Worm (Caenorhabditis elegans): ENCODE measurements around the gene tat-4.

tat-4 gene

DNA sequence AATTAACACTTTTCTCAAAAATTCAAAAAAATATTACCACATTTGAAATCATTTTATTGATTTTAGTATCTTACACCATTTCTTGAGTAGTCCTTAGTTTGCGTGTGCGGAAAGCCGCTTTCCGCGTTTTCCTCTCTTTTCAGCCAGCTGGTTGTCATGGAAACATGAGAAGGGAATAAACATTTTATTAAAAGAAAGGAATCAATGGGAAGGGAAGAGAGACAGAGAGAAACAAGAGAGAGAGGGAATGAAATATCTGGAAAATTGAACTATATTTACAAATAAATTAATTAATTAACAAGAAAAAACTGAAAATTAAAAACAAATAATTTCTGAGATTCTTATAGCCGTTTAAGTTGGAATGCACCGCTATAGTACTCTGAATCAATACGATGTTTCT lies 24.7 kb downstream of the tat-4 start, which contains the start of gene mks-2:
mks-2 (minus strand) TSS at position 101 of the 400 bp plus-strand sequence.
- no peak for TF ChIP-seq nhr-237 (tag; optimal IDR thresholded peaks at IDR 0.05)
- no peak for TF ChIP-seq unc-86 (tag; optimal IDR thresholded peaks at IDR 0.05)
- no peak for TF ChIP-seq nhr-47 (tag; optimal IDR thresholded peaks at IDR 0.05)
- TF ChIP-seq nhr-71 (tag; optimal IDR thresholded peaks at IDR 0.05), result no peak
- no peak for TF ChIP-seq fos-1 (tag; optimal IDR thresholded peaks at IDR 0.05)
- no peak for TF ChIP-seq fkh-4 (tag; optimal IDR thresholded peaks at IDR 0.05; ENCODE audit: borderline replicate concordance)
- TF ChIP-seq hpl-2 (GFP tag; optimal IDR thresholded peaks at IDR 0.05), result no peak
- TF ChIP-seq efl-3 (GFP tag; optimal IDR thresholded peaks at IDR 0.05), result no peak

- TF ChIP-seq sox-4 (tag; optimal IDR thresholded peaks at IDR 0.05) (no peak), nhr-19 (GFP tag; conservative IDR thresholded peaks at IDR 0.05) (no peak), lin-15B (tag; optimal IDR thresholded peaks at IDR 0.05) (no peak), ceh-63 (GFP tag; optimal IDR thresholded peaks at IDR 0.05) (no peak), ama-1 (optimal IDR thresholded peaks at IDR 0.05) (no peak), F16B12.6 (tag; optimal IDR thresholded peaks at IDR 0.05) (no peak), C34B4.2 (tag; optimal IDR thresholded peaks at IDR 0.05) (no peak), lsy-2 (tag; optimal IDR thresholded peaks at IDR 0.05) (no peak), nhr-77 (tag; optimal IDR thresholded peaks at IDR 0.05) (no peak), zip-4 (GFP tag; optimal IDR thresholded peaks at IDR 0.05) (no peak), vab-15 (tag; optimal IDR thresholded peaks at IDR 0.05) (no peak), tlp-1 (tag; optimal IDR thresholded peaks at IDR 0.05) (no peak), nhr-84 (tag; optimal IDR thresholded peaks at IDR 0.05) (no peak), elt-2 (tag; optimal IDR thresholded peaks at IDR 0.05) (no peak), ztf-11 (tag; optimal IDR thresholded peaks at IDR 0.05) (no peak)
These were observed 36.0 kb downstream of the tat-4 start, which contains the start of gene daf-37 for ce11 chrII:6208116-6208515. TSS of gene daf-37 (minus strand) at chrII:6208216.

DNA sequence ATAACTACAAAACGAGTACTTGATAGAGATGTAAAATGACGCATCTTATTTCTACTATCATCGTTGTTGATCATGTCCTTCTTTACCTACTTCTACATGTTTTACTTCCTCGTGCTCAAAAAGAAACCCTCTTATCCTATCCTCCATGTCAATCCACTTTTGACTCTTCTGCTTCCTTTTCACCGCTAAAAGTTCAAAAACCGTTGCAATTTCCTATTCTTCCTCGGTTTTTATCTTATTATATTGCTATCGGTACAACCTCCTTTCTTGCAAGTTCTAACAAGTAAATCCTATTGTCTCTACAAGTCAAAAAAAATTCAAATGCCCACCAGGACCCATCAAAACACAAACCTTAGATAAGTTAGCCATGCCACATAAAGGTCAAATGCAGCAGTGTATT lies 36.8 kb downstream of the tat-4 start:
- no peak for TF ChIP-seq aly-2 (tag; optimal IDR thresholded peaks at IDR 0.05)
- TF ChIP-seq efl-3 (GFP tag; optimal IDR thresholded peaks at IDR 0.05), result no peak
- no peak for TF ChIP-seq tbx-2 (tag; optimal IDR thresholded peaks at IDR 0.05)
- no peak for TF ChIP-seq mef-2 (tag; optimal IDR thresholded peaks at IDR 0.05)
- no peak for TF ChIP-seq hpl-2 (GFP tag; optimal IDR thresholded peaks at IDR 0.05)
- TF ChIP-seq nhr-47 (tag; optimal IDR thresholded peaks at IDR 0.05), result no peak
- peak; percentile 37 for TF ChIP-seq lin-14 (GFP tag; optimal IDR thresholded peaks at IDR 0.05)
- no peak for TF ChIP-seq aha-1 (tag; optimal IDR thresholded peaks at IDR 0.05)
- TF ChIP-seq hlh-17 (GFP tag; optimal IDR thresholded peaks at IDR 0.05; ENCODE audit: borderline replicate concordance), result no peak
- no peak for TF ChIP-seq F16B12.6 (tag; optimal IDR thresholded peaks at IDR 0.05)
- no peak for TF ChIP-seq nhr-11 (tag; optimal IDR thresholded peaks at IDR 0.05)
- peak; percentile 94 for TF ChIP-seq fkh-10 (GFP tag; optimal IDR thresholded peaks at IDR 0.05)

DNA sequence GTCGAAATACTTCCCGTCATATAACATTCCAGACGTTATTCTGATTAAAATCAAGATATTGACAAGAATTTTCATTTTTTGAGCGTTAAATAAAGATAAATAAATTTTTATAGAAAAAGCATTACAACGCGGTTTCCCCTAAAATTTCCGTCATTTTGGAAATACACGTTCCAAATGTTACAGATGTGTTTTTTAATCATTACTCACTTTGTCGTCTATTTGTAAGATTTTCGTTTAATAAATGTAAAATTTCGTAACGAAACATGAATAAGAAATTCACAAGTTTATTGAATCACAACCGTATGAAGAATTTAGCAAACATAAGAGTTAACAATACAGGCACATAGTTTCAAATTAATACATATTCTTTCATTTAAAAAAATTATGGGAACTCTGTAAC lies 41.2 kb downstream of the tat-4 start, which contains the start of gene C30B5.17:
C30B5.17 (minus strand) TSS at position 101 of the 400 bp plus-strand sequence.
- no peak for TF ChIP-seq ets-5 (GFP tag; IDR thresholded peaks at IDR 0.05)
- no peak for TF ChIP-seq egl-13 (tag; optimal IDR thresholded peaks at IDR 0.05)
- no peak for TF ChIP-seq unc-62 (GFP tag; optimal IDR thresholded peaks at IDR 0.05)
- no peak for TF ChIP-seq blmp-1 (tag; optimal IDR thresholded peaks at IDR 0.05)

DNA sequence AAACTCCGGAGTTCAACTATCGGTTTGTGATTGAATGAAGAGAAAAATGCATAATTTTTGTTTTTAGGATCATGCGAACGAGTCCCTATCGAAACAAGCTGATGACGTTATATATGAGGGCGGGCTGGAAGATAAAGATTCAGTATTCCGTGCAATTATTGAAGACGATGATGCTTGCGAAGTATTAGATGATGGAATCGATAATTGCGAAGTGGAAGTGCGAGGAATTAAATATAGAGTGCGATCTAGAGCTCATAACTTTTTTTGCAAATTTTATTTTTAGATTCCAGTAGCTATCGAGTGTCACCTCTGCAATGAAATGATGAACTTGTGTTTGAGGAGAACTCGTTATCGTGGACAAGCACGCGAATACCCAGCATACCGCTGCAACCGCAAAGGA lies 45.1 kb downstream of the tat-4 start:
- TF ChIP-seq efl-1 (optimal IDR thresholded peaks at IDR 0.05) (no peak), efl-1 (GFP tag; optimal IDR thresholded peaks at IDR 0.05 in 1 of 2) (peak in 1 of 2 experiments; percentile 69), F16B12.6 (tag; optimal IDR thresholded peaks at IDR 0.05) (no peak)

All from whole organism, L1 larva.